Worm (Caenorhabditis elegans): Measurements from ENCODE around the gene R09A8.1.
"Not testable (repeated sequence)": the region's sequence is repeated elsewhere in the genome, so short reads cannot be mapped to it uniquely, and the experiment has no call there.

The R09A8.1 gene

DNA sequence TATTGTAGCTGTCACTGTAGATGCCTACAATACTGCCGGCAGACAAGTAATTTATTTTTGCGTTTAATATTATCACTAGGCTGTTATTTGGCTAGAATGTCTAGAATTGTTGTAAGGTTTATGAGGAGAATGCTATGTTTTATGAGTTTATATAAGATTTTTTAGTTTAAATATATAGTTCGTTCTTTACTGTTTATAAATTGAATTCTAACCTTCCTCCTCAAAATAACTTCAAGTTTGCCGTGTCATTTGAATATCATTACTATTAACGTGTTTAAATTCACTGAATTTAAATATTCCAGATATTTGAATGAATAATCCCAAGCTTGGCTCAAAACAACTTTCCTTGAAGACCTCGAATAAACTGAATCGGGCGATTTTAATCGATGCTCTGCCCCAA lies at the start of gene R09A8.1:
Gene R09A8.1 (plus strand): TSS at position 301 of the 400 bp plus-strand sequence.
- TF ChIP-seq elt-1, nhr-76, elt-3 (tag; optimal IDR thresholded peaks at IDR 0.05): not testable (repeated sequence)

DNA sequence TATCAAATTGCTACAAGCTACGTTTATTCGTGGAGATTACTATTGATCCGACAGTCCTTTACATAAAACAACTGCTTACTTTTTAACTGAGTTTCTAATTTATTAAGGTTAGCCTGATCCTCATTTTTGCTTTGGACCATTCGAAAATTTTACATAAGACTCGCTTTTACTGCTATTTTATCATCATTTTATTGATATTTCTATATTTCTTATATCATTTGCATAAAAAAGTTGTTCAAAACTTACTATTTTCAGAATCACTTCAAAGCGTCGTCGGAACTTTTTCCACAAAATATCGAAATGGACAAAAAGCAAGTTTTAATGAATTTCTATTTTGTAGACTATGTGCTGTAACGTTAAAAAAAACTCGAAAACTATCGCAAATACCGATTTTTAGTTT lies 39.1 kb upstream of the R09A8.1 start, which contains the start of gene T24D5.1:
Gene T24D5.1 (plus strand): TSS at position 301 of the 400 bp plus-strand sequence.
- TF ChIP-seq nhr-11 (tag; optimal IDR thresholded peaks at IDR 0.05) (no peak), nhr-43 (tag; optimal IDR thresholded peaks at IDR 0.05; ENCODE audit: poor library complexity, severe bottlenecking) (no peak), mdl-1 (tag; optimal IDR thresholded peaks at IDR 0.05) (no peak), nhr-23 (tag; optimal IDR thresholded peaks at IDR 0.05) (no peak), skn-1 (tag; optimal IDR thresholded peaks at IDR 0.05) (no peak), ceh-82 (tag; optimal IDR thresholded peaks at IDR 0.05) (no peak), ceh-9 (tag; optimal IDR thresholded peaks at IDR 0.05) (no peak), ama-1 (optimal IDR thresholded peaks at IDR 0.05) (no peak), nhr-77 (tag; optimal IDR thresholded peaks at IDR 0.05) (no peak)

DNA sequence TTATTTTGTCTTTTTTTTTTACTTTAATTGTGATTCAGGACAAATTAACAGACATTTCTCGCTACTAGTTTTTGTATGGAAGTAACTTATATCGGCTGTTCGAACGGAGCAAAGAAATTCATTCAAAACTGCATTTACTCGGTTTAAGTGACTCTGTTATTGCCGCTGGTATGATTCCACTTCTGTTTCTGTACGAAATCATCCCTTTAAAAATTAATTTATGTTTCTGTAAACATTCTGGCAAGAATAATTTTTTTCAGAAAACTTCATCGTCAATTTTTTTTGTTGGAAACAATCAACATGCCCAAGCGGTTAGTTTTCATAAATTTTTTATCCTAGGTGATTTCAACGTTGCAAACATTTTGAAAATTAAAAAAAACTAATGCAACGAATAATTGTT lies 33.8 kb upstream of the R09A8.1 start, which contains the start of gene T24D5.3:
Gene T24D5.3 (plus strand): TSS at position 301 of the 400 bp plus-strand sequence.
- TF ChIP-seq mml-1 (tag; optimal IDR thresholded peaks at IDR 0.05) = no peak

DNA sequence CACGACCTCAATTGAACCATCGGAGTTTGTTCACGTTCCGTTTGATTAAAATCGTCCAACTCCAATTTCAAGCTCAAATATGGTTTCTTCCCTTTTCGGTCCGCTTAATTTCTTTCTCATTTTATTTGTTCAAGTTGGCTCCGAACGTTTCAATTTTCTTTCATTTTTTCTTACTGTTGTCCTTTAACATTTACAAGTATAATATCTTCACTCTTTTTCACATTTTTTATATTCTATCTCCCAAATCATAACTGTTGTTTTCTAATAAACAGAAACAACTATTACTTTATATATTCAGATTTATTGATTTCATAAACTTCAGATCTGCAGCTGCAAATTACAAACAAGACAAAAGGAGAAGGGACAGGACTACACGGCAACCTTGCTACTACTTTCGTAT lies 30.1 kb upstream of the R09A8.1 start:
- TF ChIP-seq ztf-11 (tag; optimal IDR thresholded peaks at IDR 0.05) (no peak), egl-5 (tag; optimal IDR thresholded peaks at IDR 0.05) (no peak), R02D3.7 (tag; optimal IDR thresholded peaks at IDR 0.05) (no peak), ZK546.5 (tag; optimal IDR thresholded peaks at IDR 0.05) (no peak), nhr-77 (tag; optimal IDR thresholded peaks at IDR 0.05) (no peak), nhr-76 (tag; optimal IDR thresholded peaks at IDR 0.05) (no peak), ama-1 (optimal IDR thresholded peaks at IDR 0.05) (no peak), nhr-23 (tag; optimal IDR thresholded peaks at IDR 0.05) (no peak), lin-15B (tag; optimal IDR thresholded peaks at IDR 0.05) (no peak), nhr-28 (tag; optimal IDR thresholded peaks at IDR 0.05) (no peak), nhr-237 (tag; optimal IDR thresholded peaks at IDR 0.05) (no peak), nhr-43 (tag; optimal IDR thresholded peaks at IDR 0.05; ENCODE audit: poor library complexity, severe bottlenecking) (no peak), jun-1 (tag; optimal IDR thresholded peaks at IDR 0.05) (no peak), ceh-9 (tag; optimal IDR thresholded peaks at IDR 0.05) (no peak), ztf-4 (tag; optimal IDR thresholded peaks at IDR 0.05) (no peak), elt-2 (tag; optimal IDR thresholded peaks at IDR 0.05) (no peak)

DNA sequence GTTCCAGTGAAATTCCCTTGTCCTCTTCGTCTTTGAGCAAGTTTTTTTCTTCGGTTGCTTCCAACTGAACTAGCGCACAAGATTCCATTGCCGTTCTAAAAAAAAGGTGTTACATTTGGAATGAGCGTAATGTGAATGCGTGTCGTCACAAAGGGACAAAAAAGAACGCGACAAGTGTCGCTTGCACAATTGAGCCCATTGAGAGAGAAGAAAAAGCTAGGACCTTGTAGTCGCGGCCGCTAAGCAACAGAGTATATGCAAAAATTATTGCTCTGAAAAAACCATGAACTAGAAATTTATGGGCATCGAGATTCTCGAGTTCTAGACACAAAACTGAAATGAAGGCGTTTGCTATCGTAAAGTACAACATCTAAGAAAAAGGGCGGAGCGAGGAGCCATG lies 27.2 kb upstream of the R09A8.1 start, which contains the start of gene T24D5.2:
Gene T24D5.2 (minus strand): TSS at position 101 of the 400 bp plus-strand sequence.
- TF ChIP-seq fkh-2 (tag; optimal IDR thresholded peaks at IDR 0.05) (no peak), ceh-28 (tag; optimal IDR thresholded peaks at IDR 0.05) (no peak), ceh-82 (tag; optimal IDR thresholded peaks at IDR 0.05) (no peak), nhr-28 (tag; optimal IDR thresholded peaks at IDR 0.05) (no peak), elt-1 (tag; optimal IDR thresholded peaks at IDR 0.05) (no peak), ceh-16 (tag; optimal IDR thresholded peaks at IDR 0.05) (no peak), egl-5 (tag; optimal IDR thresholded peaks at IDR 0.05) (no peak), sea-2 (GFP tag; optimal IDR thresholded peaks at IDR 0.05) (no peak), pqm-1 (tag; optimal IDR thresholded peaks at IDR 0.05) (no peak), ama-1 (optimal IDR thresholded peaks at IDR 0.05) (no peak), nhr-12 (tag; optimal IDR thresholded peaks at IDR 0.05) (no peak), pha-4 (tag; optimal IDR thresholded peaks at IDR 0.05) (no peak), unc-39 (tag; optimal IDR thresholded peaks at IDR 0.05) (no peak), nhr-76 (tag; optimal IDR thresholded peaks at IDR 0.05) (no peak)

DNA sequence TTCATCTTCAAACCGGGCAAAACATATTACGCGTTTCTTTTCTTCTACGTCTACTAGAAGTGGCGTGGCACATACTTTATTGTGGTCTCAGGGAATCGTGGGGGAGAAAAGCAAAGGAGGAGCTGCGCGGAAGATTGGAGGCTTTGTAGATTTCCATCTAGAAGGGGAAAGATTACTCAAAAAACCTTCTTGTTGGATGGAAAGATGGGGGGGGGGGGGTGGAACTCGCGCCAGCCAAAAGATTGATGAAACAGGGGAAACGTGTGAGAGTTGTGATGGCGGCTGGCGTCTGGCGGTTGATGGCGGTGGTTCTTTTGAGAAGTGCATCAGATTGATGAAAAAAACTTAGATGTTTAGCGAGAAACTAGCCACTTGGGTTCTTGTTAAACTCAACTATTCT lies 24.0 kb upstream of the R09A8.1 start:
- TF ChIP-seq elt-1 (tag; optimal IDR thresholded peaks at IDR 0.05) (peak; percentile 52), daf-12 (tag; optimal IDR thresholded peaks at IDR 0.05) (no peak), hmg-11 (tag; optimal IDR thresholded peaks at IDR 0.05) (no peak), nhr-77 (tag; optimal IDR thresholded peaks at IDR 0.05) (no peak), fkh-2 (tag; optimal IDR thresholded peaks at IDR 0.05) (no peak), lin-15B (tag; optimal IDR thresholded peaks at IDR 0.05) (no peak), nhr-23 (tag; optimal IDR thresholded peaks at IDR 0.05) (no peak), nhr-67 (tag; optimal IDR thresholded peaks at IDR 0.05) (no peak), fos-1 (tag; optimal IDR thresholded peaks at IDR 0.05) (no peak), sea-2 (GFP tag; optimal IDR thresholded peaks at IDR 0.05) (no peak), egl-27 (tag; optimal IDR thresholded peaks at IDR 0.05) (no peak), pha-4 (tag; optimal IDR thresholded peaks at IDR 0.05) (no peak), lin-39 (tag; optimal IDR thresholded peaks at IDR 0.05) (peak; percentile 30), nfya-1 (tag; optimal IDR thresholded peaks at IDR 0.05; ENCODE audit: insufficient read depth) (peak; percentile 16), nhr-237 (tag; optimal IDR thresholded peaks at IDR 0.05) (no peak), ZK546.5 (tag; optimal IDR thresholded peaks at IDR 0.05) (no peak), ztf-4 (tag; optimal IDR thresholded peaks at IDR 0.05) (no peak), ceh-28 (tag; optimal IDR thresholded peaks at IDR 0.05) (no peak), aly-2 (tag; optimal IDR thresholded peaks at IDR 0.05) (no peak), fkh-10 (GFP tag; optimal IDR thresholded peaks at IDR 0.05) (no peak)
